Worm (Caenorhabditis elegans): ENCODE results near the gene F10E7.9.

F10E7.9 gene

DNA sequence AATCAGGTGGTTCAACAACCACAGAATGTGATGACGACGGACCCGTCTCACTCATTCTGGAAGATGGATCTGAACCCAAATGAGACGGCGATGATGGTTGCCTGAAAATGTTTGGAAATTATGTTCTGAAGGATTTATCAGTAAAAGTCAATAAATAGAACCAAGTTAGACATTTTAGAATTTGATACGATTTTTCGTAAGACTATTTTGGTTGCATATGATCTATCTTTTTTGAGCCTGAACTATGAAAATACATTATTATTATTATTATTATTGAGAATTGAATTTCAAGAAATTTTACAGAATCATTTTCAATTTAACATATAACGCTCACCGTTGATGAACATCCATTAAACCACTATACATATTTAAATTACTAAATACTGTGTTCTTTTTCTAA lies at the start of gene F10E7.9:
F10E7.9 (minus strand) TSS at position 101 of the 400 bp plus-strand sequence.
- no peak for TF ChIP-seq T22C8.4 (GFP tag; IDR thresholded peaks at IDR 0.05)
- TF ChIP-seq ztf-29 (GFP tag; IDR thresholded peaks at IDR 0.05), result no peak
- no peak for TF ChIP-seq tab-1 (GFP tag; IDR thresholded peaks at IDR 0.05)
- no peak for TF ChIP-seq cog-1 (tag; optimal IDR thresholded peaks at IDR 0.05)

DNA sequence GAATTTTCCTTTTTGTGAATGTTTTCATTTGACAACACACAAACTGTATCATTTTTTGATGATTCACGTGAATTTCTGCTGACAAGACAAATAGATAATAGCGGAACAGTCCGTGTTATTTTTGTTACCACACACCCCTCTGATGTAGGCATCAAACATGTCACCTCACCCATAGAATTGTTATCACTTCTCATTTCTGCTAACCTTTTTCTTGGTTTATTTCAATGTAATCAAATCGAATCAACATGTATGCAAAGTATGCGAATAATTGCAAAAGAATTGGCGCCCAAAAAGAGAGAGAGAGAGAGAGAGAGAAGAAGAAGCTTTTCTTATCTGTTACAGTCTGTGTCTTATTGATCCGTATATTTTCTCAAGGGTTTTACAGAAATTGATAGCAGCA lies 47.6 kb upstream of the F10E7.9 start:
- no peak for TF ChIP-seq cog-1 (tag; optimal IDR thresholded peaks at IDR 0.05)
- TF ChIP-seq klf-2 (GFP tag; conservative IDR thresholded peaks at IDR 0.05), result no peak
- TF ChIP-seq ztf-23 (GFP tag; IDR thresholded peaks at IDR 0.05), result no peak
- no peak for TF ChIP-seq ref-1 (GFP tag; conservative IDR thresholded peaks at IDR 0.05)
- no peak for TF ChIP-seq tab-1 (GFP tag; IDR thresholded peaks at IDR 0.05)
- TF ChIP-seq med-1 (GFP tag; optimal IDR thresholded peaks at IDR 0.05; ENCODE audit: insufficient read depth), result no peak

DNA sequence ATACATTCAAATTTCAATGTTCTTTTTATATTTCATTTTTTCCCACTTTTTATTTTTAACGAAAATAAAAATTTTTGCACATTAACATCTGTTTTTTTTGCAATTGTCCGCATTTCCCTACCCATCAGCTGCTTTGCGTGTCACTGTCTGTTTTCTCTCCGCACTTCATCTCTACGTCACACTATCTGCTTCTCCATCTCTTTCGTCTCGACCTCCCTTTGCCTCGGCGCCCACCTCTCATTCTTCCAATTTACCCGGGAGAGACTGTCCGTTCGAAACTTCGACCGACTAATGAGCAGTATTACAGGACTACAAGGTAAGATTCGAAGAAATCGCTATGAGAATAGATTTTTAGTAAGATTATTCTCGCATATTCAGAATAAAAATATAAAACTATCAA lies 45.5 kb upstream of the F10E7.9 start, which contains the start of gene C27H5.2:
C27H5.2 (plus strand) TSS at position 190 of the 400 bp plus-strand sequence.
- TF ChIP-seq T22C8.4 (GFP tag; IDR thresholded peaks at IDR 0.05) (no peak), ref-1 (GFP tag; conservative IDR thresholded peaks at IDR 0.05) (no peak)

DNA sequence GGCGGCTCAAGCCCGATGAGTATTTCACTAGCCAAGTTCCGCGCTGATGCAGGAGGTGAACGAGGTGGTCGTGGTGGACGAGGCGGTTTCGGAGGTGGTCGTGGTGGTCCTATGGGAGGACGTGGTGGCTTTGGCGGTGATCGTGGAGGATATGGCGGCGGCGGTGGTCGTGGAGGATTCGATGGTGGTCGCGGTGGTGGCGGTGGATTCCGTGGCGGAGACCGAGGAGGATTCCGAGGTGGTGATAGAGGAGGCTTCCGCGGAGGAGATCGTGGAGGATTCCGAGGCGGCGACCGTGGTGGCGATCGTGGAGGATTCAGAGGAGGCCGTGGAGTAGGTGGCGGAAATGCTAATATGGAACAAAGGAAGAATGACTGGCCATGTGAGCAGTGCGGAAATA lies 44.9 kb upstream of the F10E7.9 start:
- no peak for TF ChIP-seq ztf-29 (GFP tag; IDR thresholded peaks at IDR 0.05)
- TF ChIP-seq klf-2 (GFP tag; conservative IDR thresholded peaks at IDR 0.05), result no peak
- TF ChIP-seq flt-1 (GFP tag; IDR thresholded peaks at IDR 0.05), result no peak
- no peak for TF ChIP-seq tab-1 (GFP tag; IDR thresholded peaks at IDR 0.05)
- no peak for TF ChIP-seq ztf-23 (GFP tag; IDR thresholded peaks at IDR 0.05)
- no peak for TF ChIP-seq cog-1 (tag; optimal IDR thresholded peaks at IDR 0.05)
- TF ChIP-seq T22C8.4 (GFP tag; IDR thresholded peaks at IDR 0.05), result no peak
- no peak for TF ChIP-seq med-1 (GFP tag; optimal IDR thresholded peaks at IDR 0.05; ENCODE audit: insufficient read depth)
- no peak for TF ChIP-seq ref-1 (GFP tag; conservative IDR thresholded peaks at IDR 0.05)

DNA sequence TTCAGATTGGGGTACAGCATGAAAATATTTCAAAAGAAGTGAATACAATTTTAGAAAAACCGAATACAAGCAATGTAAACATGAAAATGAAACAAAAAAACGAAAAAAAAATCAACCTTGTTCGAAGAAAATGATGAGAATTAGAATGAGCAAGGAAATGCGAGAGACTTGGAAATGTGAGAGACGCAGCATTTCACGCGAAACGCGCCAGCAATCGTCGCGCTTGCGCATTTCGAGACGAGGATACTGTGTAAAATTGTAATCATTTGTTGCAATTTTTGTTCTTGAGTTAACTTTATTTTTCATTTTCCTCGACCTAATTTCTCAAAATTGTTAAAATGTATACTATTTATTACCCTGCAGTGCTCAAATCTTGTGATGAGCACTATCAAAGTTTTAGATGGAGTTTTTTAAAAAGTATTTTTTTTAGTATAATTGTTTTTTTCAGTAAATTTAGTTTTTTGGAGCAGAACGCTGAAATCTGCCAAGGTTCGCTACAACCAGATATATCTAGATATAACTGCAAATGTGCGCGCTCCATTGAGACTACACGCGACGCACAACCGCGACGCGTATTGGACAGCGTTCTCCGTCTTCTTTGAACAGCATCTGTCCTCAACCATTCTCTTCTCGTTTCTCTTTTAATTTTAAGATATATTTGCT lies 42.2 kb upstream of the F10E7.9 start, which contains the start of gene fust-1:
fust-1 (plus strand) TSS at position 613 of the 663 bp plus-strand sequence.
- TF ChIP-seq med-1 (GFP tag; optimal IDR thresholded peaks at IDR 0.05; ENCODE audit: insufficient read depth) (peak; percentile 56), ztf-23 (GFP tag; IDR thresholded peaks at IDR 0.05) (peak; percentile 87), tab-1 (GFP tag; IDR thresholded peaks at IDR 0.05) (peak; percentile 72; the same call in 1 of the 2 replicates), ztf-29 (GFP tag; IDR thresholded peaks at IDR 0.05) (no peak), cog-1 (tag; optimal IDR thresholded peaks at IDR 0.05) (peak; percentile 94), T22C8.4 (GFP tag; IDR thresholded peaks at IDR 0.05) (no peak), flt-1 (GFP tag; IDR thresholded peaks at IDR 0.05) (peak; percentile 84), ref-1 (GFP tag; conservative IDR thresholded peaks at IDR 0.05) (no peak), klf-2 (GFP tag; conservative IDR thresholded peaks at IDR 0.05) (peak; percentile 69; the same call in 1 of the 2 replicates)

DNA sequence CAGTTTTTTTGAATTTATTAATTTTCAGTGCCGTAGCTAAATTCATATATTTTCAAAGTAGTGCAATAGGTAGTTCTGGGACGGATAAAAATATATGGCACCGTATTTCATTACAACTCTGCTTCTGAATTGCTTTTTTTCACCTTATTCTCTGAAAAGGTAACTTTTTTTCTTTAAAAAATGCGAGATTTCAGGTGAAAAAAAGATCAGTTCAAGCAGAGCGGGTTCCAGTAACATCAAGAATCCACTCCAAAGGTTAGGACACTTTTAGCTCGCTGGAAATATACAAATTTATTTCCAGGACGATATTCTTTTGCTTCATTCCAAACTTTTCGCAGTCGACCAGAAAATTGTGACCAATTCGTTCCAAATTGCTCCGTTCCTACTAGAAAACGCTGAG lies 38.2 kb upstream of the F10E7.9 start, which contains the start of gene T07F8.1:
T07F8.1 (plus strand) TSS at position 301 of the 400 bp plus-strand sequence.
- TF ChIP-seq med-1 (GFP tag; optimal IDR thresholded peaks at IDR 0.05; ENCODE audit: insufficient read depth) (no peak), tab-1 (GFP tag; IDR thresholded peaks at IDR 0.05) (no peak), flt-1 (GFP tag; IDR thresholded peaks at IDR 0.05) (no peak), ztf-23 (GFP tag; IDR thresholded peaks at IDR 0.05) (no peak), ztf-29 (GFP tag; IDR thresholded peaks at IDR 0.05) (no peak), ref-1 (GFP tag; conservative IDR thresholded peaks at IDR 0.05) (no peak), klf-2 (GFP tag; conservative IDR thresholded peaks at IDR 0.05) (no peak)

DNA sequence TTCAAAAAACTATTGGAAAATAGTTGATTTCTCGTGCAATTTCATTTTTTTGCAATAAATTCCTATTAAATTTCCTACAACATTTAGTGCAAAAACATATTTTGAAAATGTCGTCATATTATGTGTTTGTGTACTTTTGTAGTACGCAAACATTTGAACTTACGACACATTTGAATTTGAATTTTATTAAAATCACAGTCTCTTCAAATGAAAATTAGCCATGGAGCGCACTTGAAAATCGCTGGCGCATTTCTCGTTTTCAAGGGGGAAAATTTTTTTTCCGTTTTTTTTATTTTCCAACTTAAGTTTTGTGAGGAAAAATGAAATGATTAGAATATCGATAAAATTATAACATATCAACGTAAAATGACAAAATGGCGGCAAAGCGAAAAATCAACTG lies 37.7 kb upstream of the F10E7.9 start:
- TF ChIP-seq ztf-29 (GFP tag; IDR thresholded peaks at IDR 0.05), result no peak
- no peak for TF ChIP-seq med-1 (GFP tag; optimal IDR thresholded peaks at IDR 0.05; ENCODE audit: insufficient read depth)
- no peak for TF ChIP-seq tab-1 (GFP tag; IDR thresholded peaks at IDR 0.05)
- TF ChIP-seq klf-2 (GFP tag; conservative IDR thresholded peaks at IDR 0.05), result no peak
- no peak for TF ChIP-seq flt-1 (GFP tag; IDR thresholded peaks at IDR 0.05)
- no peak for TF ChIP-seq cog-1 (tag; optimal IDR thresholded peaks at IDR 0.05)
- no peak for TF ChIP-seq ref-1 (GFP tag; conservative IDR thresholded peaks at IDR 0.05)
- TF ChIP-seq T22C8.4 (GFP tag; IDR thresholded peaks at IDR 0.05), result no peak
- TF ChIP-seq ztf-23 (GFP tag; IDR thresholded peaks at IDR 0.05), result no peak

DNA sequence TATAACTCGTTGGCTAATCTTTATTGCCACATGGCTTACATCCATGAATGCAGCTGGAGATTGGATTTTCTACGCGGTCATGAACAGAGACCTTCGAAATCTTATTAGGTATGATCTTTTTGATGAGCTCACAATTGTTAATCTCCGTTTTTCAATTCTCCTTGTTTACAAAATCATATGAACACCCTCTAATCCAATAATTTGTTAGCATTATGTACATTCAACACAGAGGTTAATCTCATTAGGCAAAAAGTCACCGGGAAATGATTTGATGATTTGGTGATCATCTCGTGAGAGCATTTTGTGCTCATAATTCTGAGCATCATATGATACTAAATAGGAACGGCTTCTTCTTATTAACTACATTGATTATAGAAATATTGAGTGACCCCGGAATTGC lies 36.4 kb upstream of the F10E7.9 start:
- TF ChIP-seq ref-1 (GFP tag; conservative IDR thresholded peaks at IDR 0.05) (no peak), tab-1 (GFP tag; IDR thresholded peaks at IDR 0.05) (no peak), ztf-29 (GFP tag; IDR thresholded peaks at IDR 0.05) (no peak), ztf-23 (GFP tag; IDR thresholded peaks at IDR 0.05) (no peak), klf-2 (GFP tag; conservative IDR thresholded peaks at IDR 0.05) (no peak), med-1 (GFP tag; optimal IDR thresholded peaks at IDR 0.05; ENCODE audit: insufficient read depth) (no peak), flt-1 (GFP tag; IDR thresholded peaks at IDR 0.05) (no peak), T22C8.4 (GFP tag; IDR thresholded peaks at IDR 0.05) (no peak), cog-1 (tag; optimal IDR thresholded peaks at IDR 0.05) (no peak)

DNA sequence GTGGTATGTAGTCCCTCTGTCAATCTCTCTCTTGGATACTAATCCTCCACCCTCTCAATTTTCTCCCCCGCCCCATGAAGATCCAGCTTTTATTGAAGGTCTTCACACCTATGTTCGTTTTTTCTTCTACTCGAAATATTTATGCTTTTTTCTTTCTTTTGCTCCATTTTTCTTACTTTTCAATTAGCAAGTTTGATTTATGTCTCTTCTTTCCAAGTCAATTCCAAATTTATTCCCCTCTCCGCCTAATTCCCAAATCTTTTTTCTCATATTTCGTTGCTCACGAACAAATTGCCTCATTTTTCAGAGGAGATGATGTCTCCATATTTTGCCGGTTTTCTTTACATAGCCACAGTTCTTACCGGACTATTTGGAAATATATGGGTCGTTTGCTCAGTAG lies 34.5 kb upstream of the F10E7.9 start, which contains the start of gene npr-31:
npr-31 (plus strand) TSS at position 301 of the 400 bp plus-strand sequence.
- TF ChIP-seq cog-1 (tag; optimal IDR thresholded peaks at IDR 0.05) (no peak), flt-1 (GFP tag; IDR thresholded peaks at IDR 0.05) (no peak), T22C8.4 (GFP tag; IDR thresholded peaks at IDR 0.05) (no peak), tab-1 (GFP tag; IDR thresholded peaks at IDR 0.05) (no peak), klf-2 (GFP tag; conservative IDR thresholded peaks at IDR 0.05) (no peak), ztf-29 (GFP tag; IDR thresholded peaks at IDR 0.05) (no peak), ztf-23 (GFP tag; IDR thresholded peaks at IDR 0.05) (no peak), ref-1 (GFP tag; conservative IDR thresholded peaks at IDR 0.05) (no peak), med-1 (GFP tag; optimal IDR thresholded peaks at IDR 0.05; ENCODE audit: insufficient read depth) (no peak)

DNA sequence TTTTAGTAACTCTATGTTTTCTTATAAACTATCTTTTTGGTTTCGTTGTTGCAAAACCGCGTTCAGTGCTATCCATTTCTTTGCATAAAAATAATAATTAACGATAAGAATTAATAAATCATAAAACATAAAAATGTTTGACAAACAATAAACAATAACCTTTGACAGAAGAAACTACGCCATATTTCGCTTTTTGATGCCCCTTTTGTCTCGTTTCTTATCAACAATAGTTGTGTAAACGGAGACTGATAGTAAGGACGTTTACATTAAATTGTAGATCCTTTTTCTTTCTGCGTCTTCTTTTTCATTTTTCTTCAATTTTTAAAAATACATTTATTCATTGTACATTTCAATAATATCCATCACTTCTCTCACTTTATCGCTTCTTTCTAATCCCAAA lies 29.2 kb upstream of the F10E7.9 start:
- no peak for TF ChIP-seq tab-1 (GFP tag; IDR thresholded peaks at IDR 0.05)
- no peak for TF ChIP-seq med-1 (GFP tag; optimal IDR thresholded peaks at IDR 0.05; ENCODE audit: insufficient read depth)
- no peak for TF ChIP-seq T22C8.4 (GFP tag; IDR thresholded peaks at IDR 0.05)
- TF ChIP-seq klf-2 (GFP tag; conservative IDR thresholded peaks at IDR 0.05), result no peak
- TF ChIP-seq ztf-29 (GFP tag; IDR thresholded peaks at IDR 0.05), result no peak
- no peak for TF ChIP-seq ztf-23 (GFP tag; IDR thresholded peaks at IDR 0.05)
- no peak for TF ChIP-seq ref-1 (GFP tag; conservative IDR thresholded peaks at IDR 0.05)
- no peak for TF ChIP-seq flt-1 (GFP tag; IDR thresholded peaks at IDR 0.05)
- no peak for TF ChIP-seq cog-1 (tag; optimal IDR thresholded peaks at IDR 0.05)

Data from whole organism, midembryonic.